Fruit fly (Drosophila melanogaster) whole organism, embryonic: ENCODE results near the gene RpL8.

Source experiments
- CG1233 ChIP-seq: fragments of 200-800 bp; sonication (Bioruptor generic); optimal IDR thresholded peaks from 4 replicates; lab custom pipeline; 2018; ENCODE audit warnings: missing biosample characterization, mild to moderate bottlenecking, missing genetic modification characterization
- CG12659 ChIP-seq: fragments of 200-800 bp; sonication (Bioruptor generic); optimal IDR thresholded peaks from 3 replicates; lab custom pipeline; 2017; ENCODE audit warnings: mild to moderate bottlenecking, missing biosample characterization, missing genetic modification reagents, missing genetic modification characterization
- CG13424 ChIP-seq: fragments of 200-800 bp; sonication (Bioruptor generic); optimal IDR thresholded peaks from 2 replicates; lab custom pipeline; 2019; ENCODE audit warnings: missing biosample characterization, mild to moderate bottlenecking, missing genetic modification characterization, moderate library complexity
- CG14710 ChIP-seq: fragments of 200-800 bp; sonication (Bioruptor generic); optimal IDR thresholded peaks from 3 replicates; lab custom pipeline; 2019; ENCODE audit warnings: missing biosample characterization, mild to moderate bottlenecking, missing genetic modification characterization, moderate library complexity
- CG16813 ChIP-seq: fragments of 200-800 bp; sonication (Bioruptor generic); IDR thresholded peaks from 3 replicates; pipeline ENCODE4 v1.3.6; 2022; ENCODE audit warnings: missing biosample characterization, missing genetic modification characterization; ENCODE audit not compliant: partially characterized antibody
- CG18599 ChIP-seq: fragments of 200-800 bp; sonication (Bioruptor generic); optimal IDR thresholded peaks from 3 replicates; lab custom pipeline; 2017; ENCODE audit warnings: missing biosample characterization, missing genetic modification characterization, mild to moderate bottlenecking, moderate library complexity, missing genetic modification reagents
- CG18764 ChIP-seq: fragments of 200-800 bp; sonication (Bioruptor generic); optimal IDR thresholded peaks from 3 replicates; lab custom pipeline; 2016; ENCODE audit warnings: missing biosample characterization, missing genetic modification characterization
- CG31388 ChIP-seq: fragments of 200-800 bp; sonication (Bioruptor generic); optimal IDR thresholded peaks from 2 replicates; lab custom pipeline; 2016; ENCODE audit warnings: missing biosample characterization, missing genetic modification characterization
- CG3281 ChIP-seq: fragments of 200-800 bp; sonication (Bioruptor generic); optimal IDR thresholded peaks from 3 replicates; lab custom pipeline; 2017; ENCODE audit warnings: missing biosample characterization, mild to moderate bottlenecking, missing genetic modification characterization
- CG3726 ChIP-seq: fragments of 200-800 bp; sonication (Bioruptor generic); IDR thresholded peaks from 3 replicates; pipeline ENCODE4, ENCODE4 v1.3.6; 2022; ENCODE audit warnings: missing biosample characterization, missing genetic modification characterization
- CG3838 ChIP-seq: fragments of 200-800 bp; sonication (Bioruptor generic); optimal IDR thresholded peaks from 3 replicates; lab custom pipeline; 2016; ENCODE audit warnings: missing biosample characterization, missing genetic modification characterization
- CG4404 ChIP-seq: fragments of 200-800 bp; sonication (Bioruptor generic); IDR thresholded peaks from 2 replicates; pipeline ENCODE4 v1.3.6; 2022; ENCODE audit warnings: missing biosample characterization, missing genetic modification characterization
- CG6272 ChIP-seq: fragments of 200-800 bp; sonication (Bioruptor generic); IDR thresholded peaks from 2 replicates; pipeline ENCODE4 v1.3.6; 2022; ENCODE audit warnings: missing biosample characterization, missing genetic modification characterization
- CG7271 ChIP-seq: fragments of 200-800 bp; sonication (Bioruptor generic); optimal IDR thresholded peaks from 2 replicates; lab custom pipeline; 2018; ENCODE audit warnings: missing biosample characterization, mild to moderate bottlenecking, missing genetic modification characterization, moderate library complexity
- CG7556 ChIP-seq: fragments of 200-800 bp; sonication (Bioruptor generic); optimal IDR thresholded peaks from 2 replicates; lab custom pipeline; 2017; ENCODE audit warnings: missing biosample characterization, mild to moderate bottlenecking, missing genetic modification characterization
- CG7839 ChIP-seq: fragments of 200-800 bp; sonication (Bioruptor generic); optimal IDR thresholded peaks from 3 replicates; lab custom pipeline; 2018; ENCODE audit warnings: missing biosample characterization, mild to moderate bottlenecking, missing genetic modification characterization, moderate library complexity
- CG8290 ChIP-seq, 3 experiments: fragments of 200-800 bp; sonication (Bioruptor generic); optimal IDR thresholded peaks; 2 replicates each; lab custom pipeline; 2016 to 2019; ENCODE audit warnings: missing biosample characterization in 3 of 3, missing genetic modification characterization in 3 of 3, mild to moderate bottlenecking in 2 of 3, moderate library complexity in 1 of 3
- CG8765 ChIP-seq: fragments of 200-800 bp; sonication (Bioruptor generic); IDR thresholded peaks from 2 replicates; pipeline ENCODE4 v1.3.6; 2022; ENCODE audit warnings: missing biosample characterization, missing genetic modification characterization
- CG9609 ChIP-seq: fragments of 200-800 bp; sonication (Bioruptor generic); optimal IDR thresholded peaks from 3 replicates; lab custom pipeline; 2016; ENCODE audit warnings: missing biosample characterization, missing genetic modification characterization
- Dbx ChIP-seq: fragments of 200-800 bp; sonication (Bioruptor generic); IDR thresholded peaks from 3 replicates; pipeline ENCODE4 v1.3.6; 2022; ENCODE audit warnings: missing biosample characterization, missing genetic modification characterization
- Dip3 ChIP-seq: fragments of 200-800 bp; sonication (Bioruptor generic); optimal IDR thresholded peaks from 3 replicates; lab custom pipeline; 2016; ENCODE audit warnings: missing biosample characterization, missing genetic modification characterization
- Doc3 ChIP-seq: fragments of 200-800 bp; sonication (Bioruptor generic); IDR thresholded peaks from 3 replicates; pipeline ENCODE4 v1.3.6; 2022; ENCODE audit warnings: missing biosample characterization, missing genetic modification characterization; ENCODE audit not compliant: partially characterized antibody
- Fer2 ChIP-seq: fragments of 200-800 bp; sonication (Bioruptor generic); optimal IDR thresholded peaks from 2 replicates; lab custom pipeline; 2018; ENCODE audit warnings: missing biosample characterization, mild to moderate bottlenecking, missing genetic modification characterization, moderate library complexity
- Fer3 ChIP-seq: fragments of 200-800 bp; sonication (Bioruptor generic); optimal IDR thresholded peaks from 2 replicates; lab custom pipeline; 2018; ENCODE audit warnings: missing biosample characterization, mild to moderate bottlenecking, missing genetic modification characterization, moderate library complexity
- HHEX ChIP-seq: fragments of 200-800 bp; sonication (Bioruptor generic); optimal IDR thresholded peaks from 3 replicates; lab custom pipeline; 2017; ENCODE audit warnings: missing biosample characterization, mild to moderate bottlenecking, missing genetic modification characterization, missing genetic modification reagents
- HLH4C ChIP-seq: fragments of 200-800 bp; sonication (Bioruptor generic); IDR thresholded peaks from 3 replicates; pipeline ENCODE4 v1.3.6; 2022; ENCODE audit warnings: missing biosample characterization, missing genetic modification characterization; ENCODE audit not compliant: partially characterized antibody
- Hand ChIP-seq: fragments of 200-800 bp; sonication (Bioruptor generic); optimal IDR thresholded peaks from 2 replicates; lab custom pipeline; 2017; ENCODE audit warnings: mild to moderate bottlenecking, missing biosample characterization, missing genetic modification reagents, missing genetic modification characterization
- Sox102F ChIP-seq: fragments of 200-800 bp; sonication (Bioruptor generic); optimal IDR thresholded peaks from 2 replicates; lab custom pipeline; 2018; ENCODE audit warnings: missing biosample characterization, mild to moderate bottlenecking, missing genetic modification characterization, moderate library complexity
- Ssrp ChIP-seq: fragments of 200-800 bp; sonication (Bioruptor generic); optimal IDR thresholded peaks from 2 replicates; lab custom pipeline; 2018; ENCODE audit warnings: missing biosample characterization, mild to moderate bottlenecking, missing genetic modification characterization, moderate library complexity
- Xbp1 ChIP-seq: fragments of 200-800 bp; sonication (Bioruptor generic); optimal IDR thresholded peaks from 3 replicates; lab custom pipeline; 2016; ENCODE audit warnings: missing biosample characterization, mild to moderate bottlenecking, missing genetic modification characterization
- cg ChIP-seq: fragments of 200-800 bp; sonication (Bioruptor generic); optimal IDR thresholded peaks from 3 replicates; lab custom pipeline; 2019; ENCODE audit warnings: missing biosample characterization, mild to moderate bottlenecking, missing genetic modification characterization, moderate library complexity
- dm ChIP-seq: fragments of 200-800 bp; sonication (Bioruptor generic); optimal IDR thresholded peaks from 3 replicates; lab custom pipeline; 2016; ENCODE audit warnings: missing biosample characterization, missing genetic modification characterization
- dpn ChIP-seq, 2 experiments: fragments of 200-800 bp; sonication (Bioruptor generic); optimal IDR thresholded peaks; 3 replicates each; lab custom pipeline; 2016; ENCODE audit warnings: missing biosample characterization in 2 of 2, missing genetic modification characterization in 2 of 2
- fru ChIP-seq: fragments of >200 bp; optimal IDR thresholded peaks from 2 replicates; lab custom pipeline; 2017
- insv ChIP-seq, 2 experiments: fragments of 200-800 bp; sonication (Bioruptor generic); optimal IDR thresholded peaks; 3 replicates each; lab custom pipeline; 2016 to 2018; ENCODE audit warnings: missing biosample characterization in 2 of 2, missing genetic modification characterization in 2 of 2
- klu ChIP-seq: fragments of 200-800 bp; sonication (Bioruptor generic); IDR thresholded peaks from 2 replicates; pipeline ENCODE4 v1.3.6; 2022; ENCODE audit warnings: missing biosample characterization, missing genetic modification characterization
- lilli ChIP-seq: fragments of 200-800 bp; sonication (Bioruptor generic); optimal IDR thresholded peaks from 3 replicates; lab custom pipeline; 2016; ENCODE audit warnings: missing biosample characterization, missing genetic modification characterization
- maf-S ChIP-seq: fragments of 200-800 bp; sonication (Bioruptor generic); optimal IDR thresholded peaks from 2 replicates; lab custom pipeline; 2016; ENCODE audit warnings: missing biosample characterization, missing genetic modification characterization
- mam ChIP-seq: fragments of 200-800 bp; sonication (Bioruptor generic); optimal IDR thresholded peaks from 3 replicates; lab custom pipeline; 2016; ENCODE audit warnings: missing biosample characterization, missing genetic modification characterization
- nau ChIP-seq: fragments of 200-800 bp; sonication (Bioruptor generic); optimal IDR thresholded peaks from 3 replicates; lab custom pipeline; 2017; ENCODE audit warnings: missing biosample characterization, mild to moderate bottlenecking, missing genetic modification characterization, missing genetic modification reagents
- nerfin-2 ChIP-seq: fragments of 200-800 bp; sonication (Bioruptor generic); IDR thresholded peaks from 2 replicates; pipeline ENCODE4 v1.3.6; 2022; ENCODE audit warnings: missing biosample characterization, missing genetic modification characterization; ENCODE audit not compliant: partially characterized antibody
- p53 ChIP-seq: fragments of 200-800 bp; sonication (Bioruptor generic); optimal IDR thresholded peaks from 2 replicates; lab custom pipeline; 2016; ENCODE audit warnings: missing biosample characterization, missing genetic modification characterization
- pros ChIP-seq: fragments of 200-800 bp; sonication (Bioruptor generic); optimal IDR thresholded peaks from 3 replicates; lab custom pipeline; 2019; ENCODE audit warnings: missing biosample characterization, mild to moderate bottlenecking, missing genetic modification characterization, moderate library complexity
- psq ChIP-seq: fragments of 200-800 bp; sonication (Bioruptor generic); optimal IDR thresholded peaks from 2 replicates; lab custom pipeline; 2017; ENCODE audit warnings: missing biosample characterization, missing genetic modification characterization
- ranshi ChIP-seq: fragments of 200-800 bp; sonication (Bioruptor generic); IDR thresholded peaks from 2 replicates; pipeline ENCODE4 v1.3.6; 2022; ENCODE audit warnings: missing biosample characterization, missing genetic modification characterization
- scrt ChIP-seq: fragments of 200-800 bp; sonication (Bioruptor generic); optimal IDR thresholded peaks from 2 replicates; lab custom pipeline; 2018; ENCODE audit warnings: missing biosample characterization, mild to moderate bottlenecking, missing genetic modification characterization, moderate library complexity
- seq ChIP-seq: fragments of 200-800 bp; sonication (Bioruptor generic); IDR thresholded peaks from 2 replicates; pipeline ENCODE4 v1.3.6; 2022; ENCODE audit warnings: missing biosample characterization, missing genetic modification characterization
- slou ChIP-seq: fragments of 200-800 bp; sonication (Bioruptor generic); optimal IDR thresholded peaks from 3 replicates; lab custom pipeline; 2016; ENCODE audit warnings: missing biosample characterization, missing genetic modification characterization
- vvl ChIP-seq: fragments of 200-800 bp; sonication (Bioruptor generic); IDR thresholded peaks from 2 replicates; pipeline ENCODE4 v1.3.6; 2022; ENCODE audit warnings: missing biosample characterization, missing genetic modification characterization
- wdn ChIP-seq: fragments of 200-800 bp; sonication (Bioruptor generic); IDR thresholded peaks from 2 replicates; pipeline ENCODE4 v1.3.6; 2022; ENCODE audit warnings: missing biosample characterization, missing genetic modification characterization

RpL8 gene

DNA sequence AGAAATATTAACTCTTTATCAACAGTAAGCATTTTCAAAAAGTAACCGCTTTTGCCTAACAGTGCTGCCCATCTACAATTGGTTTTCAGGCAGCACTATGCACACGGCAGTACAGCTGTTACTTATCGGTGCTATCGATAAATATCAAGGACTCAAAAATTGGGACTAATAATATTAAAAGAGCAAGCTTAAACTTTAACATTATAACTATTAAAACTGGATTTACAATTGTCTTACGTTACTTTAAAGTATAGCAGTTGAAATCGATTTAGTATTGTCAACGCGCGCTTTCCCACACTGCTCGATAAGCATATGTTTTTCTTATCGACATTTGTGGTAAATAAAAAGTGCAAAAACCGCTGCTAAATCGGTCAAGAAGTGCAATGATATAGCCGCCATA is 44.1 kb downstream of the RpL8 start, which contains the start of the genes CG42245 and MEP-1 (continued):
- TF ChIP-seq seq = peak; percentile 8; the same call in 1 of the 2 replicates
- TF ChIP-seq CG4404 (GFP tag; lab: Robert Waterston, UW) = no peak
- peak; percentile 13 for TF ChIP-seq psq
- peak; percentile 55 for TF ChIP-seq dm
- TF ChIP-seq CG7839 (tag; lab: Kevin White, UChicago) = peak; percentile 48
- peak; percentile 38 for TF ChIP-seq CG18764 (GFP tag; lab: Kevin White, UChicago)
- no peak for TF ChIP-seq CG8765
- peak; percentile 61 for TF ChIP-seq nerfin-2 (GFP tag; lab: Robert Waterston, UW)
- TF ChIP-seq CG18599 = peak; percentile 58
- TF ChIP-seq maf-S (GFP tag; lab: Kevin White, UChicago) = peak; percentile 32
- no peak for TF ChIP-seq ranshi (GFP tag; lab: Robert Waterston, UW)
- peak; percentile 84 for TF ChIP-seq HLH4C (GFP tag; lab: Robert Waterston, UW)
- TF ChIP-seq wdn (GFP tag; lab: Robert Waterston, UW) = no peak
- peak; percentile 20 for TF ChIP-seq CG31388 (GFP tag; lab: Kevin White, UChicago)
- no peak for TF ChIP-seq CG3726 (GFP tag; lab: Robert Waterston, UW)
- peak; percentile 2 for TF ChIP-seq scrt
- TF ChIP-seq vvl (GFP tag; lab: Robert Waterston, UW) = peak; percentile 68; the same call in 1 of the 2 replicates
- peak; percentile 16 for TF ChIP-seq Ssrp (tag; lab: Kevin White, UChicago)
- no peak for TF ChIP-seq CG3838
- TF ChIP-seq Fer3 (tag; lab: Kevin White, UChicago) = peak; percentile 19
- TF ChIP-seq Doc3 (GFP tag; lab: Robert Waterston, UW) = peak; percentile 64
- peak; percentile 37 for TF ChIP-seq nau (GFP tag; lab: Kevin White, UChicago)
- no peak for TF ChIP-seq klu (GFP tag; lab: Robert Waterston, UW)
- no peak for TF ChIP-seq pros
- TF ChIP-seq CG8290 (GFP tag; optimal IDR thresholded peaks at IDR 0.05; lab: Kevin White, UChicago) = peak; percentile 54
- TF ChIP-seq CG8290 (tag; optimal IDR thresholded peaks at IDR 0.05; lab: Kevin White, UChicago) = peak in 1 of 2 experiments; percentile 9
- no peak for TF ChIP-seq cg (GFP tag; lab: Kevin White, UChicago)
- peak; percentile 48 for TF ChIP-seq HHEX (GFP tag; lab: Kevin White, UChicago)
- TF ChIP-seq Xbp1 (GFP tag; lab: Kevin White, UChicago) = peak; percentile 57
- TF ChIP-seq lilli (GFP tag; lab: Kevin White, UChicago) = peak; percentile 81
- no peak for TF ChIP-seq fru (lab: Kevin White, UChicago)
- TF ChIP-seq mam = peak; percentile 34
- no peak for TF ChIP-seq CG6272 (GFP tag; lab: Robert Waterston, UW)
- peak; percentile 54 for TF ChIP-seq Dip3
- TF ChIP-seq Fer2 (tag; lab: Kevin White, UChicago) = no peak
- TF ChIP-seq CG7556 (GFP tag; lab: Kevin White, UChicago) = peak; percentile 11
- TF ChIP-seq CG7271 (tag; lab: Kevin White, UChicago) = peak; percentile 36
- TF ChIP-seq CG12659 = peak; percentile 67
- peak in 1 of 2 experiments; percentile 34 for TF ChIP-seq insv (GFP tag; optimal IDR thresholded peaks at IDR 0.05; lab: Kevin White, UChicago)
- TF ChIP-seq CG14710 = peak; percentile 80
- TF ChIP-seq CG13424 (tag; lab: Kevin White, UChicago) = peak; percentile 17
- peak; percentile 40 for TF ChIP-seq Sox102F
- TF ChIP-seq Dbx (GFP tag; lab: Robert Waterston, UW) = peak; percentile 22; the same call in 1 of the 3 replicates
- peak; percentile 17 for TF ChIP-seq CG9609 (GFP tag; lab: Kevin White, UChicago)
- no peak for TF ChIP-seq p53 (GFP tag; lab: Kevin White, UChicago)
- TF ChIP-seq slou (GFP tag; lab: Kevin White, UChicago) = no peak
- peak; percentile 21 for TF ChIP-seq CG1233
- peak; percentile 62 for TF ChIP-seq CG16813 (GFP tag; lab: Robert Waterston, UW)
- TF ChIP-seq Hand (GFP tag; lab: Kevin White, UChicago) = no peak
- TF ChIP-seq CG3281 (GFP tag; lab: Kevin White, UChicago) = peak; percentile 10
- TF ChIP-seq dpn (GFP tag; optimal IDR thresholded peaks at IDR 0.05; lab: Kevin White, UChicago) = peak; percentile 52 to 61
